Fruit fly (Drosophila melanogaster) whole organism, embryonic: ENCODE results near the gene CG32354.
A peak's percentile ranks its signal among the peaks of the same experiment; 100 is the strongest.

Experiments used
- CG6654 ChIP-seq: fragments of 200-800 bp; sonication (Bioruptor generic); optimal IDR thresholded peaks from 2 replicates; lab custom pipeline; 2017; ENCODE audit warnings: missing biosample characterization, mild to moderate bottlenecking, missing genetic modification characterization
- CHES-1-like ChIP-seq: fragments of 200-800 bp; sonication (Bioruptor generic); optimal IDR thresholded peaks from 2 replicates; lab custom pipeline; 2016; ENCODE audit warnings: missing biosample characterization, missing genetic modification characterization
- Ets65A ChIP-seq: fragments of 200-800 bp; sonication (Bioruptor generic); peaks from one replicate; lab custom pipeline; 2016; ENCODE audit warnings: missing biosample characterization, missing genetic modification characterization
- corto ChIP-seq: fragments of 200-800 bp; sonication (Bioruptor generic); optimal IDR thresholded peaks from 2 replicates; lab custom pipeline; 2016; ENCODE audit warnings: missing biosample characterization, mild to moderate bottlenecking, missing genetic modification characterization, moderate library complexity
- lbe ChIP-seq: fragments of 200-800 bp; sonication (Bioruptor generic); optimal IDR thresholded peaks from 2 replicates; lab custom pipeline; 2016; ENCODE audit warnings: missing biosample characterization, mild to moderate bottlenecking, missing genetic modification characterization
- slp2 ChIP-seq: fragments of 200-800 bp; sonication (Bioruptor generic); optimal IDR thresholded peaks from 2 replicates; lab custom pipeline; 2016; ENCODE audit warnings: missing biosample characterization, missing genetic modification characterization
- sna ChIP-seq: fragments of 200-800 bp; sonication (Bioruptor generic); IDR thresholded peaks from 2 replicates; pipeline ENCODE4 v1.3.6; 2022; ENCODE audit warnings: missing biosample characterization, missing genetic modification characterization; ENCODE audit not compliant: partially characterized antibody
- wek ChIP-seq: fragments of 200-800 bp; sonication (Bioruptor generic); optimal IDR thresholded peaks from 3 replicates; lab custom pipeline; 2018; ENCODE audit warnings: missing biosample characterization, mild to moderate bottlenecking, missing genetic modification characterization, moderate library complexity

The CG32354 gene

dm6 chr3L:8369456-8369855 is 52.5 kb downstream of the CG32354 start:
- TF ChIP-seq wek = no peak
- no peak for TF ChIP-seq sna
- TF ChIP-seq CHES-1-like (GFP tag; lab: Kevin White, UChicago) = no peak
- peak; percentile 88 for TF ChIP-seq CG6654

- peak; percentile 29 for TF ChIP-seq corto (GFP tag; lab: Kevin White, UChicago)
- no peak for TF ChIP-seq slp2 (GFP tag; lab: Kevin White, UChicago)
- peak; percentile 42 for TF ChIP-seq lbe (GFP tag; lab: Kevin White, UChicago)
- peak; percentile 33 for TF ChIP-seq Ets65A (GFP tag; lab: Kevin White, UChicago)
- TF ChIP-seq, all 482 proteins: peak for 3
Measured at dm6 chr3L:8368694-8369344, 53.2 kb downstream of the CG32354 start.
